Worm (Caenorhabditis elegans): ENCODE measurements around the gene C40H1.8.

- TF ChIP-seq flt-1 (GFP tag; IDR thresholded peaks at IDR 0.05) = no peak
- TF ChIP-seq cog-1 (tag; optimal IDR thresholded peaks at IDR 0.05) = no peak
- no peak for TF ChIP-seq ref-1 (GFP tag; conservative IDR thresholded peaks at IDR 0.05)
- no peak for TF ChIP-seq med-1 (GFP tag; optimal IDR thresholded peaks at IDR 0.05; ENCODE audit: insufficient read depth)
Observed at ce11 chrIII:9355412-9355969, 41.0 kb downstream of the C40H1.8 start, which contains the start of gene chtb-1.
